Fruit fly (Drosophila melanogaster) whole organism, wandering third instar larva: Measurements from ENCODE around the gene CG17159.

Experiments used
- Abd-B ChIP-seq: fragments of >200 bp; optimal IDR thresholded peaks from 2 replicates; lab custom pipeline; 2017; ENCODE audit warnings: missing biosample characterization, missing genetic modification characterization
- Vsx2 ChIP-seq: fragments of 200-300, 225-300 bp; sonication (Bioruptor generic); optimal IDR thresholded peaks from 2 replicates; lab custom pipeline; 2018; ENCODE audit warnings: missing biosample characterization, missing genetic modification characterization; ENCODE audit not compliant: partially characterized antibody
- dmrt93B ChIP-seq: fragments of 200-800 bp; sonication (Bioruptor generic); optimal IDR thresholded peaks from 2 replicates; lab custom pipeline; 2018; ENCODE audit warnings: missing biosample characterization, mild to moderate bottlenecking, missing genetic modification characterization
- pan ChIP-seq: fragments of >200 bp; optimal IDR thresholded peaks from 2 replicates; lab custom pipeline; 2017
- woc ChIP-seq: sonication (Bioruptor generic); optimal IDR thresholded peaks from 2 replicates; lab custom pipeline; 2016; ENCODE audit warnings: missing biosample characterization, mild to moderate bottlenecking, missing genetic modification characterization

DNA sequence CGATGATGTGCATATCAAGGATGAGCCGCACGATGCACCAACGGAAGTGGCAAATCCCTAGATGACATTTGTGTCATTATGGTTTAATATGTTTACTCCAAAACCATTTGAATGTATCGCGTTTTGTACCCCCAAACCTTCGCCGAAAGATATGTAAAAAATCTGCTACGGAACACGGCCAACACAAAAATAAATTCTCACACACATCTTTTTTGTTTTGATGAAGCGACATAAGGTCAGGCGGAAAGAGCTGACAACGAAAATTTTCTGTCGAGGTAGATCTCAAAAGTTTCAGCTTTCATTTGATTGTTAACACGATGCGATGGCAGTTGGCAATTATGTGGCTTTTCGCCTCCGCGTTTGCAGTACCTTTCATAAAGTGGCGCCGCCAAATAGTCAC is 8.1 kb downstream of the CG17159 start, which contains the start of gene CG17169:
- no peak for TF ChIP-seq woc (GFP tag; lab: Kevin White, UChicago)
- no peak for TF ChIP-seq Vsx2 (GFP tag; lab: Kevin White, UChicago)
- no peak for TF ChIP-seq dmrt93B (GFP tag; lab: Kevin White, UChicago)
- TF ChIP-seq Abd-B: no peak
- no peak for TF ChIP-seq pan (lab: Kevin White, UChicago)
